Worm (Caenorhabditis elegans): ENCODE results near the gene metl-18.
"Not testable (repeated sequence)": the region's sequence is repeated elsewhere in the genome, so short reads cannot be mapped to it uniquely, and the experiment has no call there.

Gene metl-18

DNA sequence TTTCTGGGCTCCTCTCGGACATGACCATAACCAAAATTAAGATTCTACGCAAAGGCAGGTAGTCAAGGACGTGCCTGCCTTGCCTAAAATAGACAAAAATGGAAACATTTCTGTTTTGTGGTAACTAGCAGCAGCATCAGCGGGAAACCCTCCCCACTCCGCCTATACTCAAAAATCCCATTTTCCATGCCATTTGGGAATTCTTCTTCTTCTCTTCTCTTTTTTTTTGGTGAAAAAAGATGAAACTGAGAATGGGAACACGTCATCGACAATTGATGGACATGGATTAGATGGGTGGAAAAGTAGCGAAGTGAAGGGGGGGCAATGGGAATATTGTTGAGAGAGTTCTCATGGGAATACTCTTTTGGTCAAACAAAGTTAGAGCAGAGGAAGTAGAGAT is 11.6 kb downstream of the metl-18 start:
- TF ChIP-seq lin-39 (tag; optimal IDR thresholded peaks at IDR 0.05) (peak; percentile 86), fos-1 (tag; optimal IDR thresholded peaks at IDR 0.05) (no peak), egl-5 (tag; optimal IDR thresholded peaks at IDR 0.05) (peak; percentile 86), nfya-1 (tag; optimal IDR thresholded peaks at IDR 0.05; ENCODE audit: insufficient read depth) (peak; percentile 36), elt-1 (tag; optimal IDR thresholded peaks at IDR 0.05) (peak; percentile 20), R02D3.7 (tag; optimal IDR thresholded peaks at IDR 0.05) (no peak)

DNA sequence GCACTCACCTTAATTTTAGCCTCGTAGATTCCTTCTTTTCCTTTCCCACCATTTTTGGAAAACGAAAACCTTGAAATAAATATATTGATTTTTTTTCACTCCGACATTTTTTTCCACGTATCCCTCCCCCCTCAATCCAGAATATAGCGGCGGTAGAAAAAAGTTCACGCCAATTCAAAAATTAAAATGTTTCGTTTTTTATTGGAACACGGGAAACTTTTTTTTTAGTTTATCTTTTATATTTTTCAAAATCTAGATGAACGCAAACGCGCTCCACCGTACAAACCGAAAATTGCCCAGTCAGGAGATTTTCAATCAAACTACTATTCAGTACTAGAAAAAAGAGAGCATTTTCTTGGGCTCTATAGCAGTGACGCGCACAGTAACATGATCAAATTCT is 18.6 kb downstream of the metl-18 start, which contains the start of gene spe-41:
Gene spe-41 (minus strand): TSS at position 72 of the 400 bp plus-strand sequence.
- TF ChIP-seq ceh-9 (tag; optimal IDR thresholded peaks at IDR 0.05): no peak
- TF ChIP-seq lin-39 (tag; optimal IDR thresholded peaks at IDR 0.05): no peak
- TF ChIP-seq nhr-12 (tag; optimal IDR thresholded peaks at IDR 0.05): no peak
- TF ChIP-seq skn-1 (tag; optimal IDR thresholded peaks at IDR 0.05): no peak
- TF ChIP-seq ceh-16 (tag; optimal IDR thresholded peaks at IDR 0.05): no peak
- no peak for TF ChIP-seq nhr-23 (tag; optimal IDR thresholded peaks at IDR 0.05)
- TF ChIP-seq ZK546.5 (tag; optimal IDR thresholded peaks at IDR 0.05): no peak

- TF ChIP-seq nhr-11 (tag; optimal IDR thresholded peaks at IDR 0.05) (no peak), lin-15B (tag; optimal IDR thresholded peaks at IDR 0.05) (peak; percentile 5), nhr-76 (tag; optimal IDR thresholded peaks at IDR 0.05) (no peak)
These were observed 27.1 kb downstream of the metl-18 start, which contains the start of the genes K01A11.3 and C34C12.12 for ce11 chrIII:3452563-3453210. Gene K01A11.3, minus strand, starts transcription at chrIII:3452613. Gene C34C12.12, plus strand, starts transcription at chrIII:3453194.

DNA sequence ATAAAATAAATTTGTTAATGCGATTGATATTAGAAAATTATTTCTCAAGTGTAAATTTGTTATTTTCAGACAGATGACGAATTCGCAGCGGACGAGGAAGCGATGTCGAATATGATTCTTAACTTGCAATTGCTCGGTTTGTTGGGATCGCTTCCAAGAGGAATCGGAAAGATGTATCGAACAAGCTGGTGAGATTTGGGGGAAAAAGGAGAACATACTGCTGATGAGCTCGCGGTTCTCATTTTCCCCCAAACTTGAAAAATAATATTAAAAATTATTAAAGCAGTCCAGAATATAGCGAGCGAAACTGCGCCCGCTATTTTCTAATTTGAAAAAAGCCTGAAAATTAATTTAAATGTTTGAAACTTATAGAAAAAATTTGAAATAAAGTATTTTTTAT is 27.9 kb downstream of the metl-18 start, which contains the start of gene C34C12.2:
Gene C34C12.2 (plus strand): TSS at position 301 of the 400 bp plus-strand sequence.
- TF ChIP-seq egl-27, unc-39, ceh-16 (tag; optimal IDR thresholded peaks at IDR 0.05): not testable (repeated sequence)

- TF ChIP-seq mdl-1, nhr-237, jun-1 (tag; optimal IDR thresholded peaks at IDR 0.05): not testable (repeated sequence)
These were observed 28.5 kb downstream of the metl-18 start, which contains the start of gene C34C12.1 for ce11 chrIII:3454045-3454444. Gene C34C12.1, plus strand, starts transcription at chrIII:3454345.

ce11 chrIII:3456226-3456625 is 30.7 kb downstream of the metl-18 start:
- TF ChIP-seq eor-1 (tag; optimal IDR thresholded peaks at IDR 0.05): no peak
- TF ChIP-seq fkh-2 (tag; optimal IDR thresholded peaks at IDR 0.05): peak; percentile 48
- no peak for TF ChIP-seq sea-2 (GFP tag; optimal IDR thresholded peaks at IDR 0.05)
- TF ChIP-seq egl-27 (tag; optimal IDR thresholded peaks at IDR 0.05): peak; percentile 79
- peak; percentile 89 for TF ChIP-seq ztf-4 (tag; optimal IDR thresholded peaks at IDR 0.05)
- peak; percentile 65 for TF ChIP-seq ZK546.5 (tag; optimal IDR thresholded peaks at IDR 0.05)
- TF ChIP-seq elt-2 (tag; optimal IDR thresholded peaks at IDR 0.05): peak; percentile 88
- TF ChIP-seq skn-1 (tag; optimal IDR thresholded peaks at IDR 0.05): peak; percentile 93
- peak; percentile 79 for TF ChIP-seq elt-1 (tag; optimal IDR thresholded peaks at IDR 0.05)
- no peak for TF ChIP-seq ceh-16 (tag; optimal IDR thresholded peaks at IDR 0.05)
- TF ChIP-seq daf-12 (tag; optimal IDR thresholded peaks at IDR 0.05): peak; percentile 38
- TF ChIP-seq mdl-1 (tag; optimal IDR thresholded peaks at IDR 0.05): peak; percentile 57
- TF ChIP-seq ceh-82 (tag; optimal IDR thresholded peaks at IDR 0.05): peak; percentile 92
- TF ChIP-seq aly-2 (tag; optimal IDR thresholded peaks at IDR 0.05): peak; percentile 67
- peak; percentile 90 for TF ChIP-seq ceh-28 (tag; optimal IDR thresholded peaks at IDR 0.05)
- peak; percentile 96 for TF ChIP-seq R02D3.7 (tag; optimal IDR thresholded peaks at IDR 0.05)
- TF ChIP-seq nhr-237 (tag; optimal IDR thresholded peaks at IDR 0.05): peak; percentile 28
- TF ChIP-seq ama-1 (optimal IDR thresholded peaks at IDR 0.05): peak; percentile 78
- TF ChIP-seq tbx-2 (tag; optimal IDR thresholded peaks at IDR 0.05): peak; percentile 95
- TF ChIP-seq hmg-11 (tag; optimal IDR thresholded peaks at IDR 0.05): peak; percentile 85
- TF ChIP-seq nfya-1 (tag; optimal IDR thresholded peaks at IDR 0.05; ENCODE audit: insufficient read depth): peak; percentile 99
- TF ChIP-seq unc-62 (GFP tag; optimal IDR thresholded peaks at IDR 0.05): peak; percentile 89
- TF ChIP-seq nhr-23 (tag; optimal IDR thresholded peaks at IDR 0.05): peak; percentile 99
- peak; percentile 99 for TF ChIP-seq pha-4 (tag; optimal IDR thresholded peaks at IDR 0.05)
- peak; percentile 97 for TF ChIP-seq nhr-43 (tag; optimal IDR thresholded peaks at IDR 0.05; ENCODE audit: poor library complexity, severe bottlenecking)
- peak; percentile 99 for TF ChIP-seq lsy-12 (tag; optimal IDR thresholded peaks at IDR 0.05)
- peak; percentile 90 for TF ChIP-seq pqm-1 (tag; optimal IDR thresholded peaks at IDR 0.05)
- no peak for TF ChIP-seq nhr-12 (tag; optimal IDR thresholded peaks at IDR 0.05)
- TF ChIP-seq nhr-11 (tag; optimal IDR thresholded peaks at IDR 0.05): peak; percentile 92
- peak; percentile 74 for TF ChIP-seq nhr-28 (tag; optimal IDR thresholded peaks at IDR 0.05)
- peak; percentile 83 for TF ChIP-seq nhr-76 (tag; optimal IDR thresholded peaks at IDR 0.05)
- TF ChIP-seq nhr-25 (tag; optimal IDR thresholded peaks at IDR 0.05): peak; percentile 99
- TF ChIP-seq nhr-67 (tag; optimal IDR thresholded peaks at IDR 0.05): no peak

Measured in whole organism, L3 larva.